Fruit fly (Drosophila melanogaster) whole organism, adult: Measurements from ENCODE around the gene eIF3g1.

ENCODE experiments used
- CG11617 ChIP-seq: fragments of 200-800 bp; sonication (Bioruptor generic); optimal IDR thresholded peaks from 2 replicates; lab custom pipeline; 2017; ENCODE audit warnings: mild to moderate bottlenecking, missing biosample characterization, missing genetic modification reagents, missing genetic modification characterization
- CG12768 ChIP-seq: fragments of 200-800 bp; sonication (Bioruptor generic); optimal IDR thresholded peaks from 2 replicates; lab custom pipeline; 2017; ENCODE audit warnings: missing biosample characterization, missing genetic modification characterization, mild to moderate bottlenecking, moderate library complexity, missing genetic modification reagents
- CG14711 ChIP-seq: fragments of 200-800 bp; sonication (Bioruptor generic); optimal IDR thresholded peaks from 2 replicates; lab custom pipeline; 2018; ENCODE audit warnings: missing biosample characterization, mild to moderate bottlenecking, missing genetic modification characterization, moderate library complexity
- CG1620 ChIP-seq: fragments of 200-800 bp; sonication (Bioruptor generic); optimal IDR thresholded peaks from 2 replicates; lab custom pipeline; 2016; ENCODE audit warnings: missing biosample characterization, missing genetic modification characterization
- CG33017 ChIP-seq: fragments of 200-800 bp; sonication (Bioruptor generic); optimal IDR thresholded peaks from 2 replicates; lab custom pipeline; 2018; ENCODE audit warnings: missing biosample characterization, mild to moderate bottlenecking, missing genetic modification characterization, moderate library complexity
- CG5204 ChIP-seq: fragments of 200-800 bp; sonication (Bioruptor generic); optimal IDR thresholded peaks from 2 replicates; lab custom pipeline; 2016; ENCODE audit warnings: missing biosample characterization, missing genetic modification characterization
- CG7045 ChIP-seq: fragments of 200-800 bp; sonication (Bioruptor generic); optimal IDR thresholded peaks from 2 replicates; lab custom pipeline; 2017; ENCODE audit warnings: missing biosample characterization, mild to moderate bottlenecking, missing genetic modification characterization
- CG7101 ChIP-seq: fragments of 200-800 bp; sonication (Bioruptor generic); optimal IDR thresholded peaks from 2 replicates; lab custom pipeline; 2018; ENCODE audit warnings: missing biosample characterization, mild to moderate bottlenecking, missing genetic modification characterization, moderate library complexity
- Clk ChIP-seq: fragments of 200-800 bp; sonication (Bioruptor generic); optimal IDR thresholded peaks from 2 replicates; lab custom pipeline; 2017; ENCODE audit warnings: missing biosample characterization, missing genetic modification characterization
- Crg-1 ChIP-seq: fragments of 200-800 bp; sonication (Bioruptor generic); optimal IDR thresholded peaks from 2 replicates; lab custom pipeline; 2016; ENCODE audit warnings: missing biosample characterization, missing genetic modification characterization
- Hr96 ChIP-seq: fragments of 200-800 bp; sonication (Bioruptor generic); optimal IDR thresholded peaks from 2 replicates; lab custom pipeline; 2016; ENCODE audit warnings: missing biosample characterization, missing genetic modification characterization
- Mnt ChIP-seq: fragments of 200-800 bp; sonication (Bioruptor generic); optimal IDR thresholded peaks from 2 replicates; lab custom pipeline; 2016; ENCODE audit warnings: missing biosample characterization, mild to moderate bottlenecking, missing genetic modification characterization
- bab1 ChIP-seq: fragments of 200-800 bp; sonication (Bioruptor generic); optimal IDR thresholded peaks from 3 replicates; lab custom pipeline; 2019; ENCODE audit warnings: missing biosample characterization, mild to moderate bottlenecking, missing genetic modification characterization, moderate library complexity
- cic ChIP-seq: fragments of 200-800 bp; sonication (Bioruptor generic); optimal IDR thresholded peaks from 2 replicates; lab custom pipeline; 2017; ENCODE audit warnings: missing biosample characterization, mild to moderate bottlenecking, missing genetic modification characterization, moderate library complexity
- cnc ChIP-seq, 2 experiments: fragments of >200 bp; optimal IDR thresholded peaks; 2 replicates each; lab custom pipeline; 2017
- kay ChIP-seq: fragments of 200-800 bp; sonication (Bioruptor generic); peaks from one replicate; lab custom pipeline; 2016; ENCODE audit warnings: missing biosample characterization, missing genetic modification characterization, borderline replicate concordance
- ovo ChIP-seq: fragments of 200-800 bp; sonication (Bioruptor generic); optimal IDR thresholded peaks from 2 replicates; lab custom pipeline; 2016; ENCODE audit warnings: missing biosample characterization, missing genetic modification characterization
- pad ChIP-seq: fragments of 200-800 bp; sonication (Bioruptor generic); optimal IDR thresholded peaks from 3 replicates; lab custom pipeline; 2017; ENCODE audit warnings: missing biosample characterization, missing genetic modification characterization, mild to moderate bottlenecking, moderate library complexity, missing genetic modification reagents
- tj ChIP-seq: fragments of 200-800 bp; sonication (Bioruptor generic); optimal IDR thresholded peaks from 3 replicates; lab custom pipeline; 2017; ENCODE audit warnings: missing biosample characterization, mild to moderate bottlenecking, missing genetic modification characterization, moderate library complexity
- toe ChIP-seq: fragments of 200-800 bp; sonication (Bioruptor generic); optimal IDR thresholded peaks from 2 replicates; lab custom pipeline; 2016; ENCODE audit warnings: missing biosample characterization, missing genetic modification characterization

Gene eIF3g1

DNA sequence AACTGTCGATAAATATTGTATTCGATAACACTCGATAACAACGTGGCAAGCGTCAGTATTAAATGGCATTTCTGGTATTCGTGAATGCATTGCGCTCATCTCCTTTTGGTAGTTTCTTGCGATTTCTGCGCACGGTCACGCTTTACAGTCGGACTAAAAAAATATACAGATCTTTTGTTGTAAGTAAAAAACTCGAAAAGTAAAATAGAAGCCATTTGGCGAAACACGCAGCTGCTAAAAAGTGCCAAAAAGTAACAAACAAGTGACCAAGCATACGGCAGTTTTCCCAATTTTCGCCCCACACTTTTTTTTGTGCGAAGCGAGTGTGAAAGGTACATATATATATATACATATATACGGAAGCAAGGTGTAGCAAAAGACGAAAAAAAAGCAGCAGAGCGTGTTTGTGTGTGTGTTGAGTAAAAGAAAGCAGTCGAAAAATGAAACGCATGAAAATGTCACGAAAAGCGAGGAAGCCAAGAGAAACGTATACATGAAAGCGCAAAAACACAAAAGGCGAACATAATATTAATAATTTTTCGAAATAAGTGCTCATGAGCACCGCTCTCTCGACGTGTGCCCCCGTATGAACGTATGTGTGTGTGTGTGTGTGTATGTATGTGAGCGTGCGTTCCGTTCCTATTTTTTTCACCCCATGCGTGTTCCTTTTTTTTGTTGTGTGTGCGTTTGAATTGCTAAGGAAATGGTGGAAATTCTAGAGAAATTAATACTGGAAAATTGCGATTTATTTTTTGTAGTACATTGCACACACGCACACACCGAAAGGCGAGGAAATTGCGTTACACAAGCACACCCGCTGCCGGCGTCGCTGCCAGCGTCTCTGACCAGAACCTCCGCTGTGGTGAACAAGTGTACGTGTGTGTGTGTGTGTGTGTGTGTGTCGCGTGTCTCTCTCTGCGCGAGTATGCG, 24.0 kb upstream of the eIF3g1 start, which contains the start of gene sgg:
sgg (plus strand) TSS at position 106 of the 930 bp plus-strand sequence.
- peak; percentile 52 for TF ChIP-seq Mnt (GFP tag; lab: Kevin White, UChicago)
- peak; percentile 60 for TF ChIP-seq bab1 (GFP tag; lab: Kevin White, UChicago)
- TF ChIP-seq CG11617: no peak

DNA sequence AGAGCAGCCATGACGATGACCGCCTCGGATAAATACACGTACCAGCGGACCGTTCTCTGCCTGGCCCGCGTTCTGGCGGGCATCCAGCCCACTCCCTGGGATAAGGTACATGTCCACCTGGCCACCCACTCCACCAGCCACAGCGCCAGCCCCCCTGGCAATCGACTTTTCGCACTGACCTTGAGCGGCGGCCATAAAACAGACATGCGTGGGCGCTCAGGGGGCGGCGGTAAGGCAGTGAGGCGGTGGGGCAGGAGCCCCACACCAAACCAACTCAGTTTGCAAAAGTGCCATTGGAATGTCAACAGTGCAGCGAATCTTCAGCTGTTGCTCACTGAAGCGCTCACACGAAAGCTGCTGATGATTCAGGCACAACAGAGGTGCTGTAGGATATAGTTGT, 14.9 kb upstream of the eIF3g1 start:
- TF ChIP-seq CG12768 (GFP tag; lab: Kevin White, UChicago) (no peak), cnc (optimal IDR thresholded peaks at IDR 0.05; lab: Kevin White, UChicago) (no peak), bab1 (GFP tag; lab: Kevin White, UChicago) (no peak), CG5204 (GFP tag; lab: Kevin White, UChicago) (no peak), CG33017 (no peak), CG7045 (no peak), CG1620 (no peak), kay (GFP tag; lab: Kevin White, UChicago) (no peak), cic (GFP tag; lab: Kevin White, UChicago) (no peak), Mnt (GFP tag; lab: Kevin White, UChicago) (no peak), tj (no peak), Crg-1 (GFP tag; lab: Kevin White, UChicago) (no peak), toe (GFP tag; lab: Kevin White, UChicago) (no peak), Clk (GFP tag; lab: Kevin White, UChicago) (no peak), CG14711 (tag; lab: Kevin White, UChicago) (no peak), pad (GFP tag; lab: Kevin White, UChicago) (no peak), Hr96 (no peak)

DNA sequence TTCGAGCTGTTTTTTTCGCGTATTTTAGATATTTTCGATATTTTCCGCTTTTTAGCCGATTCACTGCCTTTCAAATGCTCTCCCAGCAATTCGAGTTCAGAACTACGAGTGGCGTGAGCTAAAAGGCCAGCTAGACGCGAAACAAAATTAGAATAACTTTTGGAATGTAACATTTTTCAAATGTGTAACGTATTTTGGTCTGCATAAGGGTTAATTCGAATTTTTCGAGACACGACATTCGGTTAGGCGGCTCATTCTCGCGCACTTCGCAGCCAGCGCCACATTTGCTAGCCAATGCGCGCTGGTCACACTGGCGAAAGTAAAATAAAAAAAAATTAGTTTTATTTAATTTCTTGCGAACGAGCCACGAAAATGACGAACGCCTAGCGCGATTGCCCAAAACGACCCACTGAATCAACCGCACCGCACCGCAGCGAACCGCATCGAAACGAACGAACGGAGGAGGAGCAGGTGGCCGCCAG, 14.4 kb upstream of the eIF3g1 start, which contains the start of the genes brv3 and Pi4KIIIalpha:
brv3 (minus strand) TSS at position 51 of the 482 bp plus-strand sequence.
Pi4KIIIalpha (plus strand) TSS at position 280 of the 482 bp plus-strand sequence.
- TF ChIP-seq CG7045: no peak
- TF ChIP-seq CG7101 (tag; lab: Kevin White, UChicago): no peak
- TF ChIP-seq tj: no peak
- no peak for TF ChIP-seq CG33017
- TF ChIP-seq ovo: no peak
- peak; percentile 2 for TF ChIP-seq Mnt (GFP tag; lab: Kevin White, UChicago)
- no peak for TF ChIP-seq CG11617
- peak; percentile 6 for TF ChIP-seq bab1 (GFP tag; lab: Kevin White, UChicago)
- TF ChIP-seq Crg-1 (GFP tag; lab: Kevin White, UChicago): no peak
- no peak for TF ChIP-seq toe (GFP tag; lab: Kevin White, UChicago)
- no peak for TF ChIP-seq Hr96

dm6 chrX:2619651-2620050, 9.5 kb upstream of the eIF3g1 start, which contains the start of the genes Tsp3A and Seipin:
Tsp3A (minus strand) TSS chrX:2619738.
Seipin (plus strand) TSS chrX:2619799.
- TF ChIP-seq CG1620 (peak; percentile 48), cnc (optimal IDR thresholded peaks at IDR 0.05; lab: Kevin White, UChicago) (no peak), Crg-1 (GFP tag; lab: Kevin White, UChicago) (peak; percentile 51), CG14711 (tag; lab: Kevin White, UChicago) (peak; percentile 84), CG7101 (tag; lab: Kevin White, UChicago) (peak; percentile 88), CG33017 (peak; percentile 83), CG12768 (GFP tag; lab: Kevin White, UChicago) (peak; percentile 97), ovo (peak; percentile 30), pad (GFP tag; lab: Kevin White, UChicago) (peak; percentile 75), bab1 (GFP tag; lab: Kevin White, UChicago) (peak; percentile 84), tj (peak; percentile 87), Mnt (GFP tag; lab: Kevin White, UChicago) (peak; percentile 61), CG7045 (peak; percentile 79), kay (GFP tag; lab: Kevin White, UChicago) (no peak), cic (GFP tag; lab: Kevin White, UChicago) (peak; percentile 60), CG11617 (peak; percentile 88), CG5204 (GFP tag; lab: Kevin White, UChicago) (no peak), Clk (GFP tag; lab: Kevin White, UChicago) (peak; percentile 67), toe (GFP tag; lab: Kevin White, UChicago) (no peak), Hr96 (no peak)

DNA sequence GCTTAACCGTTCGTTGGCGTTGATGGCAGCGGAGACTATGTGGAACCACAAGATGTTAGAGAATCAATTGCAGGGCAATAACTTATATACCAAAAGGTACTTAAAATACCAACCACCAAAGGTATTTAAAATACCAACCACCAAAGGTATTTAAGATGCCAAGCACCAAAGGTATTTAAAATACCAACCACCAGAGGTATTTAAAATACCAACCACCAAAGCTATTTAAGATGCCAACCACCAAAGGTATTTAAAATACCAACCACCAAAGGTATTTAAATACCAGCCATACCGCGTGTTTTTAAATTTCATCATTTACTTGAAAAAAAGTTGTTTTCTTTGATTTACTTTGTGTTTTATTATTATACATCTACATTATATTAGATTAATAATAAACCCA, 7.3 kb upstream of the eIF3g1 start:
- no peak for TF ChIP-seq bab1 (GFP tag; lab: Kevin White, UChicago)
- no peak for TF ChIP-seq CG5204 (GFP tag; lab: Kevin White, UChicago)
- no peak for TF ChIP-seq Mnt (GFP tag; lab: Kevin White, UChicago)
- no peak for TF ChIP-seq CG1620
- TF ChIP-seq CG12768 (GFP tag; lab: Kevin White, UChicago): no peak
- TF ChIP-seq cic (GFP tag; lab: Kevin White, UChicago): no peak
- no peak for TF ChIP-seq CG7101 (tag; lab: Kevin White, UChicago)
